Worm (Caenorhabditis elegans): Measurements from ENCODE around the gene sdha-1.
"Not testable (repeated sequence)": the region's sequence is repeated elsewhere in the genome, so short reads cannot be mapped to it uniquely, and the experiment has no call there.

DNA sequence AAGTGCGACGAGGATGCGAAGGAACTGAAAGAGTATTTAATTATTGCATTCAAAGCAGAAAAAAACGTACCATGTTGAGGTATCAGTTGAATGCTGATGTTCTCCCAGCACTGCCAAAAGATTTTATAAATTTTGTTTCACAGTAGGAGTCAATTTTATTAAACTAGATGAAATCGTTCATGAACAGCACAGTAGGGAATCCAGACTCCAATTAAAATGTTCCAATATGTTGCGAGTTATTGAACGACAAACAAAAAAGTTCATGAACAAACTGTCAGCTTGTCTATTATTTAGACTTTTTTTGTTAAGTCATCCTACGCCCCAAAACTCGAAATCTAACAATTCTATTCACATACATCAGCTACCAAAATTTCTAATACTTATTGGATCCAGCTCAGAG is 10.8 kb downstream of the sdha-1 start, which contains the start of gene nspc-1:
- TF ChIP-seq lin-39 (tag; optimal IDR thresholded peaks at IDR 0.05); unc-62 (GFP tag; optimal IDR thresholded peaks at IDR 0.05); lin-13 (GFP tag; optimal IDR thresholded peaks at IDR 0.05); fkh-10 (GFP tag; optimal IDR thresholded peaks at IDR 0.05): not testable (repeated sequence)
